Worm (Caenorhabditis elegans) whole organism, mixed stage, embryonic: ENCODE data around the gene F19C7.2.

ENCODE experiments used
- M03D4.4 ChIP-seq: sonication (generic microtip); optimal IDR thresholded peaks from 2 replicates; lab custom pipeline; 2017; ENCODE audit warnings: mild to moderate bottlenecking, missing genetic modification characterization, missing compliant biosample characterization
- blmp-1 ChIP-seq: fragments of 150-350 bp; optimal IDR thresholded peaks from 2 replicates; lab custom pipeline; 2014; ENCODE audit warnings: missing biosample characterization, missing genetic modification characterization
- ceh-43 ChIP-seq: fragments of 200-800 bp; sonication (Bioruptor generic); optimal IDR thresholded peaks from 2 replicates; lab custom pipeline; 2018; ENCODE audit warnings: mild to moderate bottlenecking, missing genetic modification characterization, moderate library complexity, missing compliant biosample characterization
- ceh-83 ChIP-seq: fragments of 200-800 bp; sonication (Bioruptor generic); optimal IDR thresholded peaks from 2 replicates; lab custom pipeline; 2018; ENCODE audit warnings: mild to moderate bottlenecking, missing genetic modification characterization, missing compliant biosample characterization
- ces-1 ChIP-seq: fragments of 150-350 bp; optimal IDR thresholded peaks from 2 replicates; lab custom pipeline; 2014; ENCODE audit warnings: missing biosample characterization, missing genetic modification reagents, missing genetic modification characterization
- cnd-1 ChIP-seq: fragments of 200-800 bp; sonication (Bioruptor generic); optimal IDR thresholded peaks from 2 replicates; lab custom pipeline; 2018; ENCODE audit warnings: mild to moderate bottlenecking, missing genetic modification characterization, missing compliant biosample characterization
- drap-1 ChIP-seq: fragments of 200-800 bp; sonication (Bioruptor generic); optimal IDR thresholded peaks from 3 replicates; lab custom pipeline; 2018; ENCODE audit warnings: mild to moderate bottlenecking, missing genetic modification characterization, missing compliant biosample characterization
- elt-1 ChIP-seq: sonication (generic microtip); optimal IDR thresholded peaks from 2 replicates; lab custom pipeline; 2017; ENCODE audit warnings: missing genetic modification characterization, mild to moderate bottlenecking, missing compliant biosample characterization, antibody characterized with exemption, moderate library complexity, borderline replicate concordance; ENCODE audit not compliant: insufficient read depth
- elt-3 ChIP-seq: fragments of 150-350 bp; optimal IDR thresholded peaks from 2 replicates; lab custom pipeline; 2014; ENCODE audit warnings: missing biosample characterization, missing genetic modification characterization
- flh-1 ChIP-seq: fragments of 200-800 bp; sonication (Bioruptor generic); optimal IDR thresholded peaks from 2 replicates; lab custom pipeline; 2018; ENCODE audit warnings: mild to moderate bottlenecking, missing genetic modification characterization, moderate library complexity, missing compliant biosample characterization
- ham-2 ChIP-seq: fragments of 200-800 bp; sonication (Bioruptor generic); optimal IDR thresholded peaks from 2 replicates; lab custom pipeline; 2018; ENCODE audit warnings: mild to moderate bottlenecking, missing genetic modification characterization, missing compliant biosample characterization
- hlh-1 ChIP-seq: fragments of 150-350 bp; optimal IDR thresholded peaks from 2 replicates; lab custom pipeline; 2014; ENCODE audit warnings: missing biosample characterization, missing genetic modification reagents, missing genetic modification characterization
- lin-13 ChIP-seq: fragments of 150-350 bp; optimal IDR thresholded peaks from 2 replicates; lab custom pipeline; 2014; ENCODE audit warnings: missing biosample characterization, missing genetic modification characterization
- lin-32 ChIP-seq: fragments of 200-800 bp; sonication (Bioruptor generic); optimal IDR thresholded peaks from 2 replicates; lab custom pipeline; 2018; ENCODE audit warnings: mild to moderate bottlenecking, missing genetic modification characterization, missing compliant biosample characterization
- lsy-2 ChIP-seq: fragments of 150-350 bp; optimal IDR thresholded peaks from 2 replicates; lab custom pipeline; 2014; ENCODE audit warnings: missing biosample characterization, missing genetic modification characterization
- mep-1 ChIP-seq: fragments of 150-350 bp; optimal IDR thresholded peaks from 2 replicates; lab custom pipeline; 2017; ENCODE audit warnings: missing biosample characterization, missing genetic modification reagents, missing genetic modification characterization, inconsistent platforms
- mls-2 ChIP-seq: sonication (generic microtip); optimal IDR thresholded peaks from 2 replicates; lab custom pipeline; 2016; ENCODE audit warnings: mild to moderate bottlenecking, missing genetic modification characterization, moderate library complexity, missing compliant biosample characterization
- nhr-12 ChIP-seq: fragments of 150-350 bp; optimal IDR thresholded peaks from 2 replicates; lab custom pipeline; 2014; ENCODE audit warnings: missing biosample characterization, missing genetic modification characterization
- nhr-2 ChIP-seq: fragments of 150-350 bp; optimal IDR thresholded peaks from 2 replicates; lab custom pipeline; 2014; ENCODE audit warnings: missing biosample characterization, missing genetic modification characterization
- nhr-237 ChIP-seq: fragments of 150-350 bp; optimal IDR thresholded peaks from 2 replicates; lab custom pipeline; 2014; ENCODE audit warnings: missing biosample characterization, missing genetic modification characterization
- nhr-28 ChIP-seq: fragments of 150-350 bp; optimal IDR thresholded peaks from 2 replicates; lab custom pipeline; 2014; ENCODE audit warnings: missing biosample characterization, missing genetic modification characterization
- nhr-76 ChIP-seq: sonication (generic microtip); optimal IDR thresholded peaks from 2 replicates; lab custom pipeline; 2017; ENCODE audit warnings: missing biosample characterization, missing genetic modification characterization
- pha-4 ChIP-seq: fragments of 150-350 bp; optimal IDR thresholded peaks from 2 replicates; lab custom pipeline; 2018; ENCODE audit warnings: missing biosample characterization, missing genetic modification reagents, missing genetic modification characterization
- unc-120 ChIP-seq: sonication (generic microtip); optimal IDR thresholded peaks from 2 replicates; lab custom pipeline; 2017; ENCODE audit warnings: missing genetic modification characterization, missing compliant biosample characterization; ENCODE audit not compliant: poor library complexity, severe bottlenecking
- unc-39 ChIP-seq: fragments of 150-350 bp; optimal IDR thresholded peaks from 2 replicates; lab custom pipeline; 2014; ENCODE audit warnings: missing biosample characterization, missing genetic modification characterization
- unc-62 ChIP-seq: fragments of 150-350 bp; optimal IDR thresholded peaks from 2 replicates; lab custom pipeline; 2014; ENCODE audit warnings: missing biosample characterization, missing genetic modification reagents, missing genetic modification characterization
- zip-8 ChIP-seq: fragments of 150-350 bp; optimal IDR thresholded peaks from 2 replicates; lab custom pipeline; 2014; ENCODE audit warnings: missing biosample characterization, missing genetic modification characterization
- ztf-11 ChIP-seq: fragments of 150-350 bp; optimal IDR thresholded peaks from 2 replicates; lab custom pipeline; 2014; ENCODE audit warnings: missing biosample characterization, missing genetic modification characterization

The F19C7.2 gene

DNA sequence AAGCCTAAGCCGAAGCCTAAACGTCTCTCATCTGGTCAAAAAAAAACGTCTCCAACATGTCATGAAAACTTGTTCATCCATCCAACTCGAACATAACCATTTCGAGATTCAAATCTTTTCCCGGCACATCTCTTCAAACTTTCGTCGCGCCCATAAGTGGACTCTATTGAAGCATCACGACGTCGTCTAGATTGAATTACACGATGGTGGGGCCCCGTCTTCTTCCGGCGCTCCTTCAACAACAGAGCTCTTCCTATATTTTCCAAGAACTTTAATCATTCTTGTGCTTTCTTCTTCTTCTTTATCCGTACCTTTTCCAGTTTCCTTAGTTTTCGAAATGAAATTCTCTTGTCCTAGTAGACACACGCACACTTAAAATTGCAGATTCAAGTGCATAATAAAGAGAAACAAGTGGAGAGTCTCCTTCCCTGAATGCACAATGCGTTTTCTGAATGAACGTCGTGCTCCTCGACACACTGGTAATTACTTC, 31.3 kb upstream of the F19C7.2 start, which contains the start of gene F28E10.1:
Gene F28E10.1 (plus strand): TSS at position 440 of the 490 bp plus-strand sequence.
- TF ChIP-seq hlh-1 (tag; lab: Kevin White, UChicago) (no peak), ces-1 (peak; percentile 73), elt-1 (tag; lab: Kevin White, UChicago) (no peak)

- TF ChIP-seq ces-1 (peak; percentile 71), unc-120 (tag; lab: Kevin White, UChicago) (no peak)
Measured at ce11 chrIV:4570599-4570998, 29.2 kb upstream of the F19C7.2 start.

ce11 chrIV:4574051-4574450, 25.7 kb upstream of the F19C7.2 start:
- TF ChIP-seq ces-1: peak; percentile 42
- TF ChIP-seq mep-1 (tag; lab: Kevin White, UChicago): no peak
- no peak for TF ChIP-seq blmp-1 (tag; lab: Kevin White, UChicago)

DNA sequence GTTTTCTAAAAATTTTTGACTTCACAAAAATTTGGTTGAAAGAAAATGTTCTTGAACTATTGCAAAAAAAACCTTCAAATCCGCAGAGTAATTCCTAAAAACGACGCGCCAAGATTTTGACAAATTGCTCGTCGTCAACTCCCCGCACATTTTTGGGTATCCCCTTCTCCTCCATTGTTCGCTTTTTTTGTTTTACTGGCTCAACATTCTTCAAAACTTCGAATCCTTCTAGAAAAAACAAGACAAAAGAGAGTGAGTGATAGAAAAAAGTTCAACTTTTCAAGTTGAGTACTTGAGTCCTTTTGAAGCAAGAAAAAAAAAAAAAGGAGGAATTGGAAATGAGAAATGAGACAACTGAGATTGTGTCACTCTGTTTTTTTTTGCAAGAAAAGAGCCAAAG, 22.9 kb upstream of the F19C7.2 start:
- TF ChIP-seq hlh-1 (tag; lab: Kevin White, UChicago) (no peak), drap-1 (GFP tag; lab: Kevin White, UChicago) (no peak), lsy-2 (tag; lab: Kevin White, UChicago) (no peak), nhr-2 (tag; lab: Kevin White, UChicago) (no peak), elt-3 (no peak), mep-1 (tag; lab: Kevin White, UChicago) (no peak), ceh-43 (GFP tag; lab: Kevin White, UChicago) (no peak)

DNA sequence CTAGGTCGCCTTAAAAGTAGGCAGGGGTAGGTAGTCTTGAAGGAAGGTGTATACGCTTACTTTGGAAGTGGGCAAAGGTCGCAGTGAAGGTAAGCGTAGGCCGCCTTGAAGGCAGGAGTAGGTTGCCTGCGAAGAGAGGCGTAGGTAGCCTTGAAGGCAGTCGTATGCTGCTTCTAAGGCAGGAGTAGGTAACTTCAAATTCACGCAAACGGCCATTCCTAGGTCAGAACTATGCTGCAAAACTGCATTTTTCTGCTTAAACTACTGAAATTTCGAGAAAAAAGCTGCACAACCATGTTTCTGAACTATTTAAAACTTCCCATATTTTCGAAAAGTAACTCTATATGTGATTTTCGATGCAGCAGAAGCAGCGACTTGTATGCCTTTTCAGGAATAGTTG, 20.3 kb upstream of the F19C7.2 start:
- TF ChIP-seq ham-2 (GFP tag; lab: Kevin White, UChicago) (no peak), ces-1 (no peak), nhr-2 (tag; lab: Kevin White, UChicago) (no peak), unc-39 (tag; lab: Kevin White, UChicago) (no peak), ceh-83 (GFP tag; lab: Kevin White, UChicago) (no peak), unc-62 (no peak), blmp-1 (tag; lab: Kevin White, UChicago) (no peak), nhr-76 (tag; lab: Kevin White, UChicago) (no peak), lin-32 (GFP tag; lab: Kevin White, UChicago) (no peak), ceh-43 (GFP tag; lab: Kevin White, UChicago) (no peak), nhr-28 (tag; lab: Kevin White, UChicago) (no peak), hlh-1 (tag; lab: Kevin White, UChicago) (no peak), nhr-237 (tag; lab: Kevin White, UChicago) (no peak), elt-3 (no peak)

- TF ChIP-seq ces-1 (peak; percentile 100), mep-1 (tag; lab: Kevin White, UChicago) (peak; percentile 26), hlh-1 (tag; lab: Kevin White, UChicago) (no peak)
Measured at ce11 chrIV:4585991-4586390, 13.8 kb upstream of the F19C7.2 start.

DNA sequence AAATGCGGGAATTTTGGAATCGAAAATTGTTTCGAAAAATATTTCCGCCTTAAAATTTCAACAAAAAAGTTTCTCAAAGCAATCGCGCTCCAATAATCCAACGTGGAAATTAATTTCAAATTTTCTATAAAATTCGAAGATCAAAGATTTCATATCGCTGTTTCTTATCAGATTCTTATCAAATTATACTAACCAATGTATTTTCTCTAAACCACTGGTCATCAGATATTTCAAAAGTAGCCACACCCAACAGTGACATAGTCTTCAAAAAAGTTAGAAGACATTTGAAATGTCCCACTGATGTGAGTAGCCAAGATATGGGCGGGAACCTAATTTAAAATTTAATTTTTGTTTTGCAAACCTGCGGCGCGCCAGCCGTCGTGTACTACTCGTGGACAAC, 12.2 kb upstream of the F19C7.2 start:
- TF ChIP-seq elt-3 (no peak), lin-32 (GFP tag; lab: Kevin White, UChicago) (no peak), mls-2 (no peak), unc-39 (tag; lab: Kevin White, UChicago) (no peak), nhr-76 (tag; lab: Kevin White, UChicago) (no peak)
- TF ChIP-seq, all 35 proteins: peak for 0

DNA sequence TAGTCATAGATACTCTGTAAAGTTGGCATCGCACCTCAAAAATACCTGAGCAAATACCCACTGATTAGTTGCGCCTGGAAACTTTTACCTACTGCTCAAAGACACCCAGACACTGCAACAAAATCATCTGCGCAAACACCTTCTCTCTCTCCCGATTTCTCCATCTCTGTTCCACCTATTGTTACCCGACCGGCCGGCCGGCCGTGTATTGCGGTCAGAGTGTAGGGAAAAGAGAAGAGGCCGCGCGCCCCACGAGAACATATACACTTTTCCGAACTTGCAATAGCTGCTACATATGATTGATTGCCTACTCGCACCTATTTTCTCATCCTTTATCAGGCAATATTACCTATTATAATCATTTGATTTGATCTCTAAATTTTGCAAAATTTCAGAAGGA, 11.3 kb upstream of the F19C7.2 start:
- TF ChIP-seq nhr-12 (tag; lab: Kevin White, UChicago) (no peak), flh-1 (GFP tag; lab: Kevin White, UChicago) (no peak), pha-4 (tag; lab: Kevin White, UChicago) (peak; percentile 31), ham-2 (GFP tag; lab: Kevin White, UChicago) (peak; percentile 41), M03D4.4 (no peak), zip-8 (tag; lab: Kevin White, UChicago) (no peak), ces-1 (no peak), cnd-1 (tag; lab: Kevin White, UChicago) (peak; percentile 0), nhr-76 (tag; lab: Kevin White, UChicago) (no peak), lin-13 (tag; lab: Kevin White, UChicago) (no peak), ztf-11 (tag; lab: Kevin White, UChicago) (no peak), unc-120 (tag; lab: Kevin White, UChicago) (no peak)
